Fruit fly (Drosophila melanogaster) whole organism, pupa: Measurements from ENCODE around the gene CG18094.

ENCODE experiments used
- CG10348 ChIP-seq: fragments of 200-800 bp; sonication (Bioruptor generic); IDR thresholded peaks from 2 replicates; pipeline ENCODE4 v1.3.6; 2022; ENCODE audit warnings: missing biosample characterization, missing genetic modification characterization
- CG13204 ChIP-seq: fragments of 200-800 bp; sonication (Bioruptor generic); optimal IDR thresholded peaks from 2 replicates; lab custom pipeline; 2018; ENCODE audit warnings: missing biosample characterization, mild to moderate bottlenecking, missing genetic modification characterization, moderate library complexity
- CG14655 ChIP-seq: fragments of 200-800 bp; sonication (Bioruptor generic); optimal IDR thresholded peaks from 3 replicates; lab custom pipeline; 2017; ENCODE audit warnings: mild to moderate bottlenecking, missing biosample characterization, missing genetic modification reagents, missing genetic modification characterization
- CG15710 ChIP-seq: fragments of 200-800 bp; sonication (Bioruptor generic); optimal IDR thresholded peaks from 2 replicates; lab custom pipeline; 2018; ENCODE audit warnings: missing biosample characterization, mild to moderate bottlenecking, missing genetic modification characterization, moderate library complexity
- CG17806 ChIP-seq: fragments of 200-800 bp; sonication (Bioruptor generic); optimal IDR thresholded peaks from 2 replicates; lab custom pipeline; 2018; ENCODE audit warnings: missing biosample characterization, mild to moderate bottlenecking, missing genetic modification characterization, moderate library complexity
- CG4496 ChIP-seq: fragments of 200-800 bp; sonication (Bioruptor generic); IDR thresholded peaks from 3 replicates; pipeline ENCODE4 v1.3.6; 2022; ENCODE audit warnings: missing biosample characterization, missing genetic modification characterization
- rn ChIP-seq: fragments of 200-800 bp; sonication (Bioruptor generic); IDR thresholded peaks from 2 replicates; pipeline ENCODE4 v1.3.6; 2022; ENCODE audit warnings: missing biosample characterization, missing genetic modification characterization

DNA sequence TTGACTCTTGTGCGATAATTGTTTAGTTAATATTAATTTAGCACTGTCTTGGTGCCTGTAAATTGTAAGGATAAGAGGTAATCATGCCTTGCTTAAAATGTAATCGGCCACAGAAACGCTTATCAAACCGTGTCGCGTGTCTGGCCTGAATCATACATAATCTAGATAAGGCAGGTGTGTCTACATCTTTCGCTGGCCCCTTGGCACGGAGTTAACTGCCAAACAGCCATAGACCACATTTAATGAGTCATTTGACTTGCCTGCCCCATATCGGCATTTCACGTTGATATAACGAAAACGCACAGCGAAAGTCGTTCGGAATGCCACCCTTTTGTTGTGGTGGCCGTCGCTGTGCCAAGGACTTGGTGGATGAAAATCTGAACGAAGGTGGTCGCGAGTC, 45.2 kb downstream of the CG18094 start, which contains the start of gene CG31697:
- no peak for TF ChIP-seq CG10348
- no peak for TF ChIP-seq CG15710
- no peak for TF ChIP-seq CG4496 (GFP tag; lab: Robert Waterston, UW)
- TF ChIP-seq CG14655 (GFP tag; lab: Kevin White, UChicago) = no peak
- TF ChIP-seq CG17806 (tag; lab: Kevin White, UChicago) = no peak
- TF ChIP-seq rn = no peak
- TF ChIP-seq CG13204 = no peak
